Worm (Caenorhabditis elegans) whole organism, mixed stage, embryonic: ENCODE measurements around the gene col-42.
A peak's percentile ranks its signal among the peaks of the same experiment; 100 is the strongest.

ENCODE experiments used
- bed-3 ChIP-seq: fragments of 200-800 bp; sonication (Bioruptor generic); optimal IDR thresholded peaks from 3 replicates; lab custom pipeline; 2018; ENCODE audit warnings: mild to moderate bottlenecking, missing genetic modification characterization, moderate library complexity, missing compliant biosample characterization
- blmp-1 ChIP-seq: fragments of 150-350 bp; optimal IDR thresholded peaks from 2 replicates; lab custom pipeline; 2014; ENCODE audit warnings: missing biosample characterization, missing genetic modification characterization
- ceh-39 ChIP-seq: fragments of 150-350 bp; optimal IDR thresholded peaks from 2 replicates; lab custom pipeline; 2014; ENCODE audit warnings: missing biosample characterization, missing genetic modification characterization
- ceh-43 ChIP-seq: fragments of 200-800 bp; sonication (Bioruptor generic); optimal IDR thresholded peaks from 2 replicates; lab custom pipeline; 2018; ENCODE audit warnings: mild to moderate bottlenecking, missing genetic modification characterization, moderate library complexity, missing compliant biosample characterization
- ceh-83 ChIP-seq: fragments of 200-800 bp; sonication (Bioruptor generic); optimal IDR thresholded peaks from 2 replicates; lab custom pipeline; 2018; ENCODE audit warnings: mild to moderate bottlenecking, missing genetic modification characterization, missing compliant biosample characterization
- ces-1 ChIP-seq: fragments of 150-350 bp; optimal IDR thresholded peaks from 2 replicates; lab custom pipeline; 2014; ENCODE audit warnings: missing biosample characterization, missing genetic modification reagents, missing genetic modification characterization
- cnd-1 ChIP-seq: fragments of 200-800 bp; sonication (Bioruptor generic); optimal IDR thresholded peaks from 2 replicates; lab custom pipeline; 2018; ENCODE audit warnings: mild to moderate bottlenecking, missing genetic modification characterization, missing compliant biosample characterization
- drap-1 ChIP-seq: fragments of 200-800 bp; sonication (Bioruptor generic); optimal IDR thresholded peaks from 3 replicates; lab custom pipeline; 2018; ENCODE audit warnings: mild to moderate bottlenecking, missing genetic modification characterization, missing compliant biosample characterization
- elt-3 ChIP-seq: fragments of 150-350 bp; optimal IDR thresholded peaks from 2 replicates; lab custom pipeline; 2014; ENCODE audit warnings: missing biosample characterization, missing genetic modification characterization
- flh-1 ChIP-seq: fragments of 200-800 bp; sonication (Bioruptor generic); optimal IDR thresholded peaks from 2 replicates; lab custom pipeline; 2018; ENCODE audit warnings: mild to moderate bottlenecking, missing genetic modification characterization, moderate library complexity, missing compliant biosample characterization
- hlh-1 ChIP-seq: fragments of 150-350 bp; optimal IDR thresholded peaks from 2 replicates; lab custom pipeline; 2014; ENCODE audit warnings: missing biosample characterization, missing genetic modification reagents, missing genetic modification characterization
- lin-13 ChIP-seq: fragments of 150-350 bp; optimal IDR thresholded peaks from 2 replicates; lab custom pipeline; 2014; ENCODE audit warnings: missing biosample characterization, missing genetic modification characterization
- lin-32 ChIP-seq: fragments of 200-800 bp; sonication (Bioruptor generic); optimal IDR thresholded peaks from 2 replicates; lab custom pipeline; 2018; ENCODE audit warnings: mild to moderate bottlenecking, missing genetic modification characterization, missing compliant biosample characterization
- lsy-2 ChIP-seq: fragments of 150-350 bp; optimal IDR thresholded peaks from 2 replicates; lab custom pipeline; 2014; ENCODE audit warnings: missing biosample characterization, missing genetic modification characterization
- mab-5 ChIP-seq: fragments of 150-350 bp; optimal IDR thresholded peaks from 2 replicates; lab custom pipeline; 2014; ENCODE audit warnings: missing biosample characterization, missing genetic modification characterization
- mep-1 ChIP-seq: fragments of 150-350 bp; optimal IDR thresholded peaks from 2 replicates; lab custom pipeline; 2017; ENCODE audit warnings: missing biosample characterization, missing genetic modification reagents, missing genetic modification characterization, inconsistent platforms
- mls-2 ChIP-seq: sonication (generic microtip); optimal IDR thresholded peaks from 2 replicates; lab custom pipeline; 2016; ENCODE audit warnings: mild to moderate bottlenecking, missing genetic modification characterization, moderate library complexity, missing compliant biosample characterization
- nhr-12 ChIP-seq: fragments of 150-350 bp; optimal IDR thresholded peaks from 2 replicates; lab custom pipeline; 2014; ENCODE audit warnings: missing biosample characterization, missing genetic modification characterization
- nhr-2 ChIP-seq: fragments of 150-350 bp; optimal IDR thresholded peaks from 2 replicates; lab custom pipeline; 2014; ENCODE audit warnings: missing biosample characterization, missing genetic modification characterization
- nhr-237 ChIP-seq: fragments of 150-350 bp; optimal IDR thresholded peaks from 2 replicates; lab custom pipeline; 2014; ENCODE audit warnings: missing biosample characterization, missing genetic modification characterization
- nhr-76 ChIP-seq: sonication (generic microtip); optimal IDR thresholded peaks from 2 replicates; lab custom pipeline; 2017; ENCODE audit warnings: missing biosample characterization, missing genetic modification characterization
- pha-4 ChIP-seq: fragments of 150-350 bp; optimal IDR thresholded peaks from 2 replicates; lab custom pipeline; 2018; ENCODE audit warnings: missing biosample characterization, missing genetic modification reagents, missing genetic modification characterization
- sem-2 ChIP-seq: fragments of 200-800 bp; sonication (Bioruptor generic); optimal IDR thresholded peaks from 2 replicates; lab custom pipeline; 2018; ENCODE audit warnings: mild to moderate bottlenecking, missing genetic modification characterization, missing compliant biosample characterization
- sptf-1 ChIP-seq: sonication (generic microtip); optimal IDR thresholded peaks from 2 replicates; lab custom pipeline; 2017; ENCODE audit warnings: mild to moderate bottlenecking, missing genetic modification characterization, moderate library complexity, missing compliant biosample characterization
- unc-120 ChIP-seq: sonication (generic microtip); optimal IDR thresholded peaks from 2 replicates; lab custom pipeline; 2017; ENCODE audit warnings: missing genetic modification characterization, missing compliant biosample characterization; ENCODE audit not compliant: poor library complexity, severe bottlenecking
- unc-39 ChIP-seq: fragments of 150-350 bp; optimal IDR thresholded peaks from 2 replicates; lab custom pipeline; 2014; ENCODE audit warnings: missing biosample characterization, missing genetic modification characterization
- unc-62 ChIP-seq: fragments of 150-350 bp; optimal IDR thresholded peaks from 2 replicates; lab custom pipeline; 2014; ENCODE audit warnings: missing biosample characterization, missing genetic modification reagents, missing genetic modification characterization
- zip-8 ChIP-seq: fragments of 150-350 bp; optimal IDR thresholded peaks from 2 replicates; lab custom pipeline; 2014; ENCODE audit warnings: missing biosample characterization, missing genetic modification characterization
- ztf-11 ChIP-seq: fragments of 150-350 bp; optimal IDR thresholded peaks from 2 replicates; lab custom pipeline; 2014; ENCODE audit warnings: missing biosample characterization, missing genetic modification characterization

Gene col-42

ce11 chrV:18616287-18616686 is 22.0 kb upstream of the col-42 start, which contains the start of gene nhr-70:
Gene nhr-70 (plus strand): TSS chrV:18616587.
- TF ChIP-seq nhr-2 (tag; lab: Kevin White, UChicago): no peak
- no peak for TF ChIP-seq unc-120 (tag; lab: Kevin White, UChicago)
- TF ChIP-seq sptf-1 (tag; lab: Kevin White, UChicago): no peak
- no peak for TF ChIP-seq lsy-2 (tag; lab: Kevin White, UChicago)
- TF ChIP-seq blmp-1: no peak
- no peak for TF ChIP-seq unc-39 (tag; lab: Kevin White, UChicago)
- TF ChIP-seq unc-62: no peak
- no peak for TF ChIP-seq bed-3 (GFP tag; lab: Kevin White, UChicago)
- TF ChIP-seq drap-1: no peak
- no peak for TF ChIP-seq ceh-83 (GFP tag; lab: Kevin White, UChicago)
- no peak for TF ChIP-seq mab-5 (tag; lab: Kevin White, UChicago)
- TF ChIP-seq ceh-39: no peak

ce11 chrV:18622462-18622861 is 15.8 kb upstream of the col-42 start, which contains the start of gene Y69H2.1:
Gene Y69H2.1 (minus strand): TSS chrV:18622562.
- TF ChIP-seq unc-39 (tag; lab: Kevin White, UChicago): no peak
- no peak for TF ChIP-seq drap-1
- no peak for TF ChIP-seq elt-3 (tag; lab: Kevin White, UChicago)
- TF ChIP-seq nhr-76 (tag; lab: Kevin White, UChicago): no peak
- no peak for TF ChIP-seq ceh-83 (GFP tag; lab: Kevin White, UChicago)
- TF ChIP-seq unc-62: no peak
- no peak for TF ChIP-seq ztf-11 (tag; lab: Kevin White, UChicago)
- no peak for TF ChIP-seq hlh-1 (tag; lab: Kevin White, UChicago)
- no peak for TF ChIP-seq mep-1 (tag; lab: Kevin White, UChicago)

ce11 chrV:18626764-18627163 is 11.5 kb upstream of the col-42 start, which contains the start of gene Y69H2.15:
Gene Y69H2.15 (minus strand): TSS chrV:18626864.
- TF ChIP-seq flh-1: no peak

ce11 chrV:18627445-18627844 is 10.8 kb upstream of the col-42 start:
- TF ChIP-seq zip-8: no peak
- TF ChIP-seq cnd-1 (tag; lab: Kevin White, UChicago): no peak
- TF ChIP-seq unc-62: peak; percentile 54
- TF ChIP-seq hlh-1 (tag; lab: Kevin White, UChicago): peak; percentile 48

- TF ChIP-seq sem-2 (GFP tag; lab: Kevin White, UChicago) (no peak), flh-1 (no peak), ceh-83 (GFP tag; lab: Kevin White, UChicago) (no peak), drap-1 (no peak), ceh-43 (GFP tag; lab: Kevin White, UChicago) (no peak), ces-1 (no peak), nhr-237 (tag; lab: Kevin White, UChicago) (no peak), pha-4 (tag; lab: Kevin White, UChicago) (no peak), blmp-1 (no peak), mab-5 (tag; lab: Kevin White, UChicago) (no peak), lin-13 (no peak), nhr-12 (tag; lab: Kevin White, UChicago) (no peak), nhr-2 (tag; lab: Kevin White, UChicago) (no peak), sptf-1 (tag; lab: Kevin White, UChicago) (no peak), ztf-11 (tag; lab: Kevin White, UChicago) (no peak)
Observed at ce11 chrV:18628907-18629306, 9.4 kb upstream of the col-42 start.

- TF ChIP-seq ceh-39: no peak
- no peak for TF ChIP-seq lin-32 (GFP tag; lab: Kevin White, UChicago)
- TF ChIP-seq hlh-1 (tag; lab: Kevin White, UChicago): no peak
- TF ChIP-seq mep-1 (tag; lab: Kevin White, UChicago): no peak
- TF ChIP-seq ceh-83 (GFP tag; lab: Kevin White, UChicago): no peak
- no peak for TF ChIP-seq lin-13
- TF ChIP-seq mls-2 (tag; lab: Kevin White, UChicago): no peak
- no peak for TF ChIP-seq bed-3 (GFP tag; lab: Kevin White, UChicago)
- TF ChIP-seq unc-39 (tag; lab: Kevin White, UChicago): no peak
- TF ChIP-seq nhr-2 (tag; lab: Kevin White, UChicago): no peak
- TF ChIP-seq sem-2 (GFP tag; lab: Kevin White, UChicago): no peak
- no peak for TF ChIP-seq sptf-1 (tag; lab: Kevin White, UChicago)
Observed at ce11 chrV:18631966-18632531, 6.2 kb upstream of the col-42 start.
